Worm (Caenorhabditis elegans): Measurements from ENCODE around the gene fbxa-7.

ce11 chrIII:2265986-2266701 is 14.9 kb upstream of the fbxa-7 start, which contains the start of gene fbxa-9:
- no peak for TF ChIP-seq nhr-237 (tag; optimal IDR thresholded peaks at IDR 0.05)
- no peak for TF ChIP-seq aly-2 (tag; optimal IDR thresholded peaks at IDR 0.05)
- TF ChIP-seq crh-2 (tag; optimal IDR thresholded peaks at IDR 0.05) = no peak
- no peak for TF ChIP-seq nhr-10 (tag; optimal IDR thresholded peaks at IDR 0.05)
- no peak for TF ChIP-seq snpc-4 (tag; optimal IDR thresholded peaks at IDR 0.05)
- no peak for TF ChIP-seq nhr-11 (tag; optimal IDR thresholded peaks at IDR 0.05)
- TF ChIP-seq lin-13 (GFP tag; optimal IDR thresholded peaks at IDR 0.05) = no peak
- TF ChIP-seq ztf-11 (tag; optimal IDR thresholded peaks at IDR 0.05) = no peak

Measured in whole organism, L2 larva.